Worm (Caenorhabditis elegans): ENCODE data around the gene ZK669.2.

DNA sequence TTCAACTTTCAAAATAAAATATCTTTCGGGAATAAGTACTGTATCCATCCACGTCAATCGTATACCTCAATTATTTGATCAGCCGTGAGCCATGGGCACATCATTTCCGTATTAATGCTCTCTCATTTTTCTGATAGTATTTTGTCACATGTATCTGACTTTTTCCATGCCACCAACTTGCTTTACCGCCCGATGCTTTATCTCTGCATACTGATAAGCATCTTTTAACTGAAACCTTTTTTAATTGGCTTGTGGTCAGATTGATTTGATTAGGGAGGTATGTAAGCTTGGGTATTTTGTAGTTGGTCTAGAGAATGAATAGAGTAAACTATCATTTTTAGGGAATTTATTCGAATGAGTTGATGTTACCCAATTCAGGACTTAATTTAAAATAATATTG lies 48.7 kb downstream of the ZK669.2 start:
- no peak for TF ChIP-seq ceh-82 (tag; optimal IDR thresholded peaks at IDR 0.05)
- TF ChIP-seq zip-4 (GFP tag; optimal IDR thresholded peaks at IDR 0.05), result no peak
- no peak for TF ChIP-seq snpc-4 (tag; optimal IDR thresholded peaks at IDR 0.05)
- no peak for TF ChIP-seq nhr-84 (tag; optimal IDR thresholded peaks at IDR 0.05)
- no peak for TF ChIP-seq ets-5 (GFP tag; IDR thresholded peaks at IDR 0.05)
- TF ChIP-seq lin-14 (GFP tag; optimal IDR thresholded peaks at IDR 0.05), result no peak
- TF ChIP-seq mep-1 (tag; optimal IDR thresholded peaks at IDR 0.05), result no peak
- TF ChIP-seq elt-3 (tag; optimal IDR thresholded peaks at IDR 0.05), result no peak
- TF ChIP-seq ces-1 (GFP tag; optimal IDR thresholded peaks at IDR 0.05), result no peak
- no peak for TF ChIP-seq nhr-12 (tag; optimal IDR thresholded peaks at IDR 0.05)
- no peak for TF ChIP-seq ztf-4 (tag; optimal IDR thresholded peaks at IDR 0.05)
